Fruit fly (Drosophila melanogaster) whole organism, embryonic: Measurements from ENCODE around the gene GstD4.

Source experiments
- Ada2b ChIP-seq: fragments of 200-800 bp; sonication (Bioruptor generic); IDR thresholded peaks from 2 replicates; pipeline ENCODE4 v1.3.6; 2022; ENCODE audit warnings: missing biosample characterization, missing genetic modification characterization
- CG10267 ChIP-seq: fragments of 200-800 bp; sonication (Bioruptor generic); optimal IDR thresholded peaks from 2 replicates; lab custom pipeline; 2018; ENCODE audit warnings: missing biosample characterization, mild to moderate bottlenecking, missing genetic modification characterization, moderate library complexity
- CG10366 ChIP-seq: fragments of 200-800 bp; sonication (Bioruptor generic); IDR thresholded peaks from 2 replicates; pipeline ENCODE4 v1.3.6; 2022; ENCODE audit warnings: missing biosample characterization, missing genetic modification characterization
- CG12155 ChIP-seq: fragments of 200-800 bp; sonication (Bioruptor generic); optimal IDR thresholded peaks from 3 replicates; lab custom pipeline; 2016; ENCODE audit warnings: missing biosample characterization, missing genetic modification characterization
- CG12659 ChIP-seq: fragments of 200-800 bp; sonication (Bioruptor generic); optimal IDR thresholded peaks from 3 replicates; lab custom pipeline; 2017; ENCODE audit warnings: mild to moderate bottlenecking, missing biosample characterization, missing genetic modification reagents, missing genetic modification characterization
- CG13624 ChIP-seq: fragments of 200-800 bp; sonication (Bioruptor generic); optimal IDR thresholded peaks from 2 replicates; lab custom pipeline; 2016; ENCODE audit warnings: missing biosample characterization, missing genetic modification characterization
- CG13894 ChIP-seq: fragments of 200-800 bp; sonication (Bioruptor generic); optimal IDR thresholded peaks from 3 replicates; lab custom pipeline; 2018; ENCODE audit warnings: missing biosample characterization, mild to moderate bottlenecking, missing genetic modification characterization, moderate library complexity
- CG14014 ChIP-seq: fragments of 200-800 bp; sonication (Bioruptor generic); IDR thresholded peaks from 2 replicates; pipeline ENCODE4 v1.3.6; 2022; ENCODE audit warnings: missing biosample characterization, missing genetic modification characterization
- CG15011 ChIP-seq: fragments of 200-800 bp; sonication (Bioruptor generic); optimal IDR thresholded peaks from 3 replicates; lab custom pipeline; 2018; ENCODE audit warnings: missing biosample characterization, mild to moderate bottlenecking, missing genetic modification characterization
- CG15073 ChIP-seq: fragments of 200-800 bp; sonication (Bioruptor generic); optimal IDR thresholded peaks from 2 replicates; lab custom pipeline; 2016; ENCODE audit warnings: missing biosample characterization, missing genetic modification characterization
- CG15514 ChIP-seq: fragments of 200-800 bp; sonication (Bioruptor generic); optimal IDR thresholded peaks from 3 replicates; lab custom pipeline; 2017; ENCODE audit warnings: missing biosample characterization, missing genetic modification characterization, mild to moderate bottlenecking, moderate library complexity, missing genetic modification reagents
- CG1832 ChIP-seq: fragments of 200-800 bp; sonication (Bioruptor generic); optimal IDR thresholded peaks from 2 replicates; lab custom pipeline; 2017; ENCODE audit warnings: missing biosample characterization, mild to moderate bottlenecking, missing genetic modification characterization, inconsistent platforms
- CG2889 ChIP-seq: fragments of 200-800 bp; sonication (Bioruptor generic); IDR thresholded peaks from 3 replicates; pipeline ENCODE4 v1.3.6; 2022; ENCODE audit warnings: missing biosample characterization, missing genetic modification characterization
- CG31388 ChIP-seq: fragments of 200-800 bp; sonication (Bioruptor generic); optimal IDR thresholded peaks from 2 replicates; lab custom pipeline; 2016; ENCODE audit warnings: missing biosample characterization, missing genetic modification characterization
- CG32532 ChIP-seq: fragments of 200-800 bp; sonication (Bioruptor generic); IDR thresholded peaks from 2 replicates; pipeline ENCODE4 v1.3.6; 2022; ENCODE audit warnings: missing biosample characterization, missing genetic modification characterization
- CG3726 ChIP-seq: fragments of 200-800 bp; sonication (Bioruptor generic); IDR thresholded peaks from 3 replicates; pipeline ENCODE4, ENCODE4 v1.3.6; 2022; ENCODE audit warnings: missing biosample characterization, missing genetic modification characterization
- CG3847 ChIP-seq: fragments of 200-800 bp; sonication (Bioruptor generic); IDR thresholded peaks from 2 replicates; pipeline ENCODE4 v1.3.6; 2022; ENCODE audit warnings: missing biosample characterization, missing genetic modification characterization
- CoRest ChIP-seq: fragments of 200-800 bp; sonication (Bioruptor generic); optimal IDR thresholded peaks from 3 replicates; lab custom pipeline; 2018; ENCODE audit warnings: missing biosample characterization, mild to moderate bottlenecking, missing genetic modification characterization, moderate library complexity
- CrebB ChIP-seq: fragments of 200-800 bp; sonication (Bioruptor generic); optimal IDR thresholded peaks from 3 replicates; lab custom pipeline; 2018; ENCODE audit warnings: missing biosample characterization, mild to moderate bottlenecking, missing genetic modification characterization
- Drgx ChIP-seq: fragments of 200-800 bp; sonication (Bioruptor generic); IDR thresholded peaks from 2 replicates; pipeline ENCODE4 v1.3.6; 2022; ENCODE audit warnings: missing biosample characterization, missing genetic modification characterization
- H2.0 ChIP-seq: fragments of 200-800 bp; sonication (Bioruptor generic); IDR thresholded peaks from 2 replicates; pipeline ENCODE4 v1.3.6; 2022; ENCODE audit warnings: missing biosample characterization, missing genetic modification characterization
- Hr39 ChIP-seq: fragments of >200 bp; optimal IDR thresholded peaks from 2 replicates; lab custom pipeline; 2017
- Myb ChIP-seq: fragments of 200-800 bp; sonication (Bioruptor generic); optimal IDR thresholded peaks from 2 replicates; lab custom pipeline; 2016; ENCODE audit warnings: missing biosample characterization, missing genetic modification characterization
- Oli ChIP-seq: fragments of 200-800 bp; sonication (Bioruptor generic); optimal IDR thresholded peaks from 2 replicates; lab custom pipeline; 2018; ENCODE audit warnings: missing biosample characterization, mild to moderate bottlenecking, missing genetic modification characterization, moderate library complexity
- Optix ChIP-seq: fragments of 200-800 bp; sonication (Bioruptor generic); IDR thresholded peaks from 3 replicates; pipeline ENCODE4 v1.3.6; 2022; ENCODE audit warnings: missing biosample characterization, missing genetic modification characterization
- Poxn ChIP-seq: fragments of 200-800 bp; sonication (Bioruptor generic); IDR thresholded peaks from 2 replicates; pipeline ENCODE4 v1.3.6; 2022; ENCODE audit warnings: missing biosample characterization, missing genetic modification characterization
- Side ChIP-seq: fragments of 200-800 bp; sonication (Bioruptor generic); optimal IDR thresholded peaks from 2 replicates; lab custom pipeline; 2016; ENCODE audit warnings: missing biosample characterization, missing genetic modification characterization
- Sry-β ChIP-seq: fragments of 200-800 bp; sonication (Bioruptor generic); optimal IDR thresholded peaks from 2 replicates; lab custom pipeline; 2018; ENCODE audit warnings: missing biosample characterization, mild to moderate bottlenecking, missing genetic modification characterization, moderate library complexity
- ab ChIP-seq: fragments of 200-800 bp; sonication (Bioruptor generic); optimal IDR thresholded peaks from 2 replicates; lab custom pipeline; 2016; ENCODE audit warnings: missing biosample characterization, missing genetic modification characterization
- al ChIP-seq: fragments of 200-800 bp; sonication (Bioruptor generic); IDR thresholded peaks from 2 replicates; pipeline ENCODE4 v1.3.6; 2022; ENCODE audit warnings: missing biosample characterization, missing genetic modification characterization
- bcd ChIP-seq: fragments of 200-800 bp; sonication (Bioruptor generic); optimal IDR thresholded peaks from 2 replicates; lab custom pipeline; 2017; ENCODE audit warnings: missing biosample characterization, mild to moderate bottlenecking, missing genetic modification characterization
- chm ChIP-seq: fragments of 200-800 bp; sonication (Bioruptor generic); IDR thresholded peaks from 2 replicates; pipeline ENCODE4 v1.3.6; 2022; ENCODE audit warnings: missing biosample characterization, missing genetic modification characterization
- danr ChIP-seq: fragments of 200-800 bp; sonication (Bioruptor generic); IDR thresholded peaks from 2 replicates; pipeline ENCODE4 v1.3.6; 2022; ENCODE audit warnings: missing biosample characterization, missing genetic modification characterization
- dm ChIP-seq: fragments of 200-800 bp; sonication (Bioruptor generic); optimal IDR thresholded peaks from 3 replicates; lab custom pipeline; 2016; ENCODE audit warnings: missing biosample characterization, missing genetic modification characterization
- esg ChIP-seq: fragments of 200-800 bp; sonication (Bioruptor generic); conservative IDR thresholded peaks from 2 replicates; pipeline ENCODE4 v1.3.6; 2022; ENCODE audit warnings: missing biosample characterization, missing genetic modification characterization
- gcm ChIP-seq: fragments of 200-800 bp; sonication (Bioruptor generic); optimal IDR thresholded peaks from 2 replicates; lab custom pipeline; 2019; ENCODE audit warnings: missing biosample characterization, mild to moderate bottlenecking, missing genetic modification characterization, moderate library complexity
- gcm2 ChIP-seq: fragments of 200-800 bp; sonication (Bioruptor generic); optimal IDR thresholded peaks from 2 replicates; lab custom pipeline; 2016; ENCODE audit warnings: missing biosample characterization, missing genetic modification characterization
- hb ChIP-seq: fragments of 200-800 bp; sonication (Bioruptor generic); IDR thresholded peaks from 3 replicates; pipeline ENCODE4 v1.3.6; 2022; ENCODE audit warnings: missing biosample characterization, missing genetic modification characterization; ENCODE audit not compliant: partially characterized antibody
- hbn ChIP-seq: fragments of 200-800 bp; sonication (Bioruptor generic); IDR thresholded peaks from 2 replicates; pipeline ENCODE4 v1.3.6; 2022; ENCODE audit warnings: missing biosample characterization, missing genetic modification characterization; ENCODE audit not compliant: partially characterized antibody
- ind ChIP-seq: fragments of 200-800 bp; sonication (Bioruptor generic); optimal IDR thresholded peaks from 3 replicates; lab custom pipeline; 2016; ENCODE audit warnings: missing biosample characterization, missing genetic modification characterization
- lab ChIP-seq: fragments of 200-800 bp; sonication (Bioruptor generic); optimal IDR thresholded peaks from 3 replicates; lab custom pipeline; 2017; ENCODE audit warnings: missing biosample characterization, missing genetic modification characterization, mild to moderate bottlenecking, moderate library complexity, missing genetic modification reagents
- mirr ChIP-seq: fragments of 200-800 bp; sonication (Bioruptor generic); optimal IDR thresholded peaks from 3 replicates; lab custom pipeline; 2018; ENCODE audit warnings: missing biosample characterization, mild to moderate bottlenecking, missing genetic modification characterization
- nau ChIP-seq: fragments of 200-800 bp; sonication (Bioruptor generic); optimal IDR thresholded peaks from 3 replicates; lab custom pipeline; 2017; ENCODE audit warnings: missing biosample characterization, mild to moderate bottlenecking, missing genetic modification characterization, missing genetic modification reagents
- oc ChIP-seq: fragments of 200-800 bp; sonication (Bioruptor generic); optimal IDR thresholded peaks from 2 replicates; lab custom pipeline; 2018; ENCODE audit warnings: missing biosample characterization, mild to moderate bottlenecking, missing genetic modification characterization, moderate library complexity
- odd ChIP-seq: fragments of 200-800 bp; sonication (Bioruptor generic); optimal IDR thresholded peaks from 2 replicates; lab custom pipeline; 2017; ENCODE audit warnings: missing biosample characterization, mild to moderate bottlenecking, missing genetic modification characterization
- p53 ChIP-seq: fragments of 200-800 bp; sonication (Bioruptor generic); optimal IDR thresholded peaks from 2 replicates; lab custom pipeline; 2016; ENCODE audit warnings: missing biosample characterization, missing genetic modification characterization
- peb ChIP-seq: fragments of 200-800 bp; sonication (Bioruptor generic); IDR thresholded peaks from 2 replicates; pipeline ENCODE4 v1.3.6; 2022; ENCODE audit warnings: missing biosample characterization, missing genetic modification characterization
- sr ChIP-seq: fragments of 200-800 bp; sonication (Bioruptor generic); IDR thresholded peaks from 3 replicates; pipeline ENCODE4 v1.3.6; 2022; ENCODE audit warnings: missing biosample characterization, missing genetic modification characterization
- trem ChIP-seq: fragments of 200-800 bp; optimal IDR thresholded peaks from 3 replicates; lab custom pipeline; 2019; ENCODE audit warnings: missing biosample characterization, mild to moderate bottlenecking, missing genetic modification characterization, moderate library complexity
- unpg ChIP-seq: fragments of 200-800 bp; sonication (Bioruptor generic); optimal IDR thresholded peaks from 3 replicates; lab custom pipeline; 2018; ENCODE audit warnings: missing biosample characterization, mild to moderate bottlenecking, missing genetic modification characterization, moderate library complexity

The GstD4 gene

DNA sequence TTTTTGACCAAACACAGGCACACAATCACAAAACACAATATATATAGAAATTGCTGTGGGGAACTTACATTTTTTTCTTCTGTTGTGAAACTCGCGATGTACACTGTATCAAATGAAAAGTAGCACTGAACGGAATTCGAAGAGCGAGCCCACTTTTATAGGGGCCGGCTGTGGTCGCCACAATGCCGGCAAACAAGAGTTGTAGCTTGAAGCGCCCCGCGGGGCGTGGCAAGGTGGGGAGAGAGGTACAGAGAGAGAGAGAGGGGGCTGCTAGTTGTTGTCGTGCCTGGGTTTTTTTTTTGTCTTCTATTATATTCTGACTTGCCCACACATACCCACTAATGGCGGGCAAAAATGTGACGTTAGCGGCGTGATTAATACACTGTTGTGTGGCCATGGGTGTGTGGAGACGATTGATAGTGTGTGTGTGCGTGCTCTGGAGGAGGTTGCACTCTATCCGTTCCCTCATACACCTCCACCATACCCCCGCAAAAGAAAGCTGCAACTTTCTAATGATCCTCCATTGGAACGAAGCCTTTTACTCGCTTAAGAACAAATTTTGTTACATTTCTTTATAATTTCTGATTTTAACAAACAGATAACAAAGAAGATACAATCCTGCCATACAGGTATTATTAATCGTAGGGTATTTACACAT lies 4.6 kb upstream of the GstD4 start, which contains the start of gene GstD1 (continued):
- TF ChIP-seq chm (GFP tag; lab: Robert Waterston, UW): peak; percentile 75
- peak; percentile 51 for TF ChIP-seq bcd (GFP tag; lab: Kevin White, UChicago)
- TF ChIP-seq CrebB: no peak
- peak; percentile 65 for TF ChIP-seq Ada2b (GFP tag; lab: Robert Waterston, UW)
- no peak for TF ChIP-seq unpg (GFP tag; lab: Kevin White, UChicago)
- TF ChIP-seq CG15011 (GFP tag; lab: Kevin White, UChicago): peak; percentile 4
- no peak for TF ChIP-seq CG2889 (GFP tag; lab: Robert Waterston, UW)
- TF ChIP-seq CG10366 (GFP tag; lab: Robert Waterston, UW): peak; percentile 21; the same call in 1 of the 2 replicates
- peak; percentile 2 for TF ChIP-seq Side (GFP tag; lab: Kevin White, UChicago)
- TF ChIP-seq al (GFP tag; lab: Robert Waterston, UW): no peak
- TF ChIP-seq CG12155 (GFP tag; lab: Kevin White, UChicago): peak; percentile 42
- TF ChIP-seq CG32532 (GFP tag; lab: Robert Waterston, UW): peak; percentile 40; the same call in 1 of the 2 replicates
- TF ChIP-seq mirr (GFP tag; lab: Kevin White, UChicago): peak; percentile 43
- TF ChIP-seq gcm2 (GFP tag; lab: Kevin White, UChicago): no peak
- TF ChIP-seq CoRest (tag; lab: Kevin White, UChicago): peak; percentile 26
- TF ChIP-seq CG10267 (tag; lab: Kevin White, UChicago): peak; percentile 32
- peak; percentile 43 for TF ChIP-seq lab (GFP tag; lab: Kevin White, UChicago)
- peak; percentile 4 for TF ChIP-seq Myb (GFP tag; lab: Kevin White, UChicago)
- peak; percentile 41 for TF ChIP-seq Oli (tag; lab: Kevin White, UChicago)
- TF ChIP-seq CG13894 (tag; lab: Kevin White, UChicago): peak; percentile 70
- peak; percentile 58 for TF ChIP-seq ab (GFP tag; lab: Kevin White, UChicago)
- no peak for TF ChIP-seq peb (GFP tag; lab: Robert Waterston, UW)
- TF ChIP-seq CG3847 (GFP tag; lab: Robert Waterston, UW): no peak
- TF ChIP-seq dm (GFP tag; lab: Kevin White, UChicago): no peak
- peak; percentile 33 for TF ChIP-seq gcm (GFP tag; lab: Kevin White, UChicago)
- no peak for TF ChIP-seq Optix
- TF ChIP-seq p53 (GFP tag; lab: Kevin White, UChicago): no peak
- no peak for TF ChIP-seq CG15073 (GFP tag; lab: Kevin White, UChicago)
- no peak for TF ChIP-seq CG1832 (GFP tag; lab: Kevin White, UChicago)
- no peak; the same call in 1 of the 3 replicates for TF ChIP-seq sr
- peak; percentile 21 for TF ChIP-seq CG13624
- TF ChIP-seq nau (GFP tag; lab: Kevin White, UChicago): peak; percentile 6
- TF ChIP-seq ind (GFP tag; lab: Kevin White, UChicago): peak; percentile 63
- TF ChIP-seq Hr39 (lab: Kevin White, UChicago): no peak
- TF ChIP-seq odd (GFP tag; lab: Kevin White, UChicago): no peak
- TF ChIP-seq CG15514 (GFP tag; lab: Kevin White, UChicago): peak; percentile 24
- TF ChIP-seq Drgx (GFP tag; lab: Robert Waterston, UW): peak; percentile 78
- TF ChIP-seq Poxn (GFP tag; lab: Robert Waterston, UW): no peak
- peak; percentile 16; the same call in 1 of the 2 replicates for TF ChIP-seq esg (GFP tag; lab: Robert Waterston, UW)
- peak; percentile 36; the same call in 1 of the 2 replicates for TF ChIP-seq CG14014 (GFP tag; lab: Robert Waterston, UW)
- no peak for TF ChIP-seq hbn (GFP tag; lab: Robert Waterston, UW)
- no peak for TF ChIP-seq hb (GFP tag; lab: Robert Waterston, UW)
- TF ChIP-seq Sry-β (GFP tag; lab: Kevin White, UChicago): no peak
- TF ChIP-seq oc (tag; lab: Kevin White, UChicago): no peak
- TF ChIP-seq danr (GFP tag; lab: Robert Waterston, UW): no peak
- TF ChIP-seq trem (tag; lab: Kevin White, UChicago): peak; percentile 5
- peak; percentile 23 for TF ChIP-seq CG12659
- TF ChIP-seq CG31388 (GFP tag; lab: Kevin White, UChicago): no peak
- TF ChIP-seq CG3726 (GFP tag; lab: Robert Waterston, UW): no peak
- 0 out of 2 replicates have a peak, but pooled peaks have one; percentile 4 for TF ChIP-seq H2.0
